Fruit fly (Drosophila melanogaster) whole organism, adult: ENCODE results near the gene CG1113.

ENCODE experiments used
- CG14711 ChIP-seq: fragments of 200-800 bp; sonication (Bioruptor generic); optimal IDR thresholded peaks from 2 replicates; lab custom pipeline; 2018; ENCODE audit warnings: missing biosample characterization, mild to moderate bottlenecking, missing genetic modification characterization, moderate library complexity
- CG7045 ChIP-seq: fragments of 200-800 bp; sonication (Bioruptor generic); optimal IDR thresholded peaks from 2 replicates; lab custom pipeline; 2017; ENCODE audit warnings: missing biosample characterization, mild to moderate bottlenecking, missing genetic modification characterization
- Crg-1 ChIP-seq: fragments of 200-800 bp; sonication (Bioruptor generic); optimal IDR thresholded peaks from 2 replicates; lab custom pipeline; 2016; ENCODE audit warnings: missing biosample characterization, missing genetic modification characterization
- Hr96 ChIP-seq: fragments of 200-800 bp; sonication (Bioruptor generic); optimal IDR thresholded peaks from 2 replicates; lab custom pipeline; 2016; ENCODE audit warnings: missing biosample characterization, missing genetic modification characterization
- Mnt ChIP-seq: fragments of 200-800 bp; sonication (Bioruptor generic); optimal IDR thresholded peaks from 2 replicates; lab custom pipeline; 2016; ENCODE audit warnings: missing biosample characterization, mild to moderate bottlenecking, missing genetic modification characterization
- cnc ChIP-seq, 2 experiments: fragments of >200 bp; optimal IDR thresholded peaks; 2 replicates each; lab custom pipeline; 2017
- tj ChIP-seq: fragments of 200-800 bp; sonication (Bioruptor generic); optimal IDR thresholded peaks from 3 replicates; lab custom pipeline; 2017; ENCODE audit warnings: missing biosample characterization, mild to moderate bottlenecking, missing genetic modification characterization, moderate library complexity

dm6 chr3R:5229458-5229857 lies 23.5 kb upstream of the CG1113 start:
- TF ChIP-seq Mnt (GFP tag; lab: Kevin White, UChicago) (no peak), CG7045 (peak; percentile 15), CG14711 (no peak), cnc (optimal IDR thresholded peaks at IDR 0.05; lab: Kevin White, UChicago) (no peak), Hr96 (GFP tag; lab: Kevin White, UChicago) (no peak), tj (GFP tag; lab: Kevin White, UChicago) (no peak), Crg-1 (GFP tag; lab: Kevin White, UChicago) (no peak)
